Worm (Caenorhabditis elegans) whole organism, midembryonic: Measurements from ENCODE around the gene appg-1.

Source experiments
- T22C8.4 ChIP-seq: fragments of 200-800 bp; sonication (Bioruptor generic); IDR thresholded peaks from 2 replicates; pipeline ENCODE4 v1.3.6; 2022; ENCODE audit warnings: missing genetic modification characterization, missing compliant biosample characterization
- cog-1 ChIP-seq: sonication (generic microtip); optimal IDR thresholded peaks from 2 replicates; lab custom pipeline; 2016; ENCODE audit warnings: missing genetic modification characterization, missing compliant biosample characterization
- flt-1 ChIP-seq: fragments of 200-800 bp; sonication (Bioruptor generic); IDR thresholded peaks from 2 replicates; pipeline ENCODE4 v1.3.6; 2022; ENCODE audit warnings: missing genetic modification characterization, missing compliant biosample characterization
- klf-2 ChIP-seq: fragments of 200-800 bp; sonication (Bioruptor generic); conservative IDR thresholded peaks from 2 replicates; pipeline ENCODE4 v1.3.6; 2022; ENCODE audit warnings: missing genetic modification reagents, missing genetic modification characterization, missing compliant biosample characterization
- med-1 ChIP-seq: sonication (generic microtip); optimal IDR thresholded peaks from 2 replicates; lab custom pipeline; 2017; ENCODE audit warnings: missing genetic modification characterization, mild to moderate bottlenecking, missing compliant biosample characterization, antibody characterized with exemption, missing genetic modification reagents; ENCODE audit not compliant: insufficient read depth
- ztf-29 ChIP-seq: fragments of 200-800 bp; sonication (Bioruptor generic); IDR thresholded peaks from 2 replicates; pipeline ENCODE4 v1.3.6; 2022; ENCODE audit warnings: missing genetic modification reagents, missing genetic modification characterization, missing compliant biosample characterization

DNA sequence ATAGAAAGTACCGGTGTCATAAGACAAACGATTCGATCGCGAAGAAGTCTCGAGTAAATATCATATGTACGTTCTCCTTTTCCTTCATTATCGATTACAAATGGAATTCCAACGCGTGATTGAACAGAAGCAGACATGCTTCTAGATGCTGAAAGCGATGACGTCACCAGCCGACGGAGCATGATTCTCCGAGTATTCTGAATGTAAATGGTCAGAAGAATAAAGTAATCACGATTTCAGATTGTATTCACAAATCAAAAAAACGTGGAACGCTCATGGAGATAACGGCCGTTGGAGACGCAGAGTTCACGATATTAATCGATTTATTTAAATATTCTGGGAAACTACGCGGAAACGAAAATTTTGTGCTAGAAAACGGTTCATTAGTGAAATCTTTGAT, 23.2 kb upstream of the appg-1 start, which contains the start of gene clpp-1:
- TF ChIP-seq klf-2 = no peak
- no peak for TF ChIP-seq cog-1 (tag; lab: Kevin White, UChicago)
- TF ChIP-seq flt-1 (GFP tag; lab: Robert Waterston, UW) = no peak
- TF ChIP-seq med-1 (GFP tag; lab: Kevin White, UChicago) = no peak
- TF ChIP-seq ztf-29 (GFP tag; lab: Robert Waterston, UW) = no peak
- no peak for TF ChIP-seq T22C8.4 (GFP tag; lab: Robert Waterston, UW)
